Worm (Caenorhabditis elegans) whole organism, L1 larva: ENCODE results near the gene srh-140.

Experiments
- C04F5.9 ChIP-seq: sonication (generic microtip); optimal IDR thresholded peaks from 2 replicates; lab custom pipeline; 2016; ENCODE audit warnings: missing genetic modification characterization, missing compliant biosample characterization
- C16A3.4 ChIP-seq: fragments of 150-350 bp; optimal IDR thresholded peaks from 2 replicates; lab custom pipeline; 2014; ENCODE audit warnings: missing biosample characterization, missing genetic modification characterization
- F16B12.6 ChIP-seq: fragments of 150-350 bp; optimal IDR thresholded peaks from 2 replicates; lab custom pipeline; 2014; ENCODE audit warnings: missing biosample characterization, missing genetic modification characterization
- Y116A8C.19 ChIP-seq: sonication (generic microtip); optimal IDR thresholded peaks from 2 replicates; lab custom pipeline; 2016; ENCODE audit warnings: missing compliant biosample characterization, missing genetic modification characterization, borderline replicate concordance
- aha-1 ChIP-seq: fragments of 150-350 bp; optimal IDR thresholded peaks from 2 replicates; lab custom pipeline; 2014; ENCODE audit warnings: missing biosample characterization, missing genetic modification characterization
- alr-1 ChIP-seq: fragments of 200-800 bp; sonication (Bioruptor generic); optimal IDR thresholded peaks from 2 replicates; lab custom pipeline; 2018; ENCODE audit warnings: borderline replicate concordance, mild to moderate bottlenecking, missing genetic modification characterization, missing compliant biosample characterization
- aly-2 ChIP-seq: fragments of 150-350 bp; optimal IDR thresholded peaks from 2 replicates; lab custom pipeline; 2014; ENCODE audit warnings: missing biosample characterization, missing genetic modification characterization
- blmp-1 ChIP-seq: fragments of 150-350 bp; optimal IDR thresholded peaks from 2 replicates; lab custom pipeline; 2014; ENCODE audit warnings: missing biosample characterization, missing genetic modification characterization
- ceh-63 ChIP-seq: fragments of 200-800 bp; sonication (Bioruptor generic); optimal IDR thresholded peaks from 2 replicates; lab custom pipeline; 2018; ENCODE audit warnings: mild to moderate bottlenecking, missing genetic modification characterization, missing compliant biosample characterization
- ceh-82 ChIP-seq, 3 experiments: fragments of 150-350 bp in 1 of 3; sonication (generic microtip) in 2 of 3; optimal IDR thresholded peaks; 2 replicates each; lab custom pipeline; 2014 to 2017; ENCODE audit warnings: missing biosample characterization in 3 of 3, missing genetic modification characterization in 3 of 3
- ceh-88 ChIP-seq: fragments of 200-800 bp; sonication (Bioruptor generic); IDR thresholded peaks from 2 replicates; pipeline ENCODE4 v1.3.6; 2022; ENCODE audit warnings: missing genetic modification characterization, missing compliant biosample characterization
- ces-1 ChIP-seq: fragments of 150-350 bp; optimal IDR thresholded peaks from 2 replicates; lab custom pipeline; 2014; ENCODE audit warnings: missing biosample characterization, missing genetic modification reagents, missing genetic modification characterization
- dpl-1 ChIP-seq, 3 experiments: fragments of 150-350 bp in 2 of 3; sonication (generic microtip) in 1 of 3; optimal IDR thresholded peaks; 2 replicates each; lab custom pipeline; 2014 to 2017; ENCODE audit warnings: missing biosample characterization in 3 of 3, missing genetic modification characterization in 3 of 3, missing genetic modification reagents in 3 of 3
- dsc-1 ChIP-seq: sonication (generic microtip); optimal IDR thresholded peaks from 2 replicates; lab custom pipeline; 2016; ENCODE audit warnings: mild to moderate bottlenecking, missing genetic modification characterization, missing compliant biosample characterization
- efl-3 ChIP-seq: fragments of 200-800 bp; sonication (Bioruptor generic); optimal IDR thresholded peaks from 2 replicates; lab custom pipeline; 2018; ENCODE audit warnings: mild to moderate bottlenecking, missing genetic modification characterization, missing compliant biosample characterization
- egl-13 ChIP-seq: sonication (generic microtip); optimal IDR thresholded peaks from 2 replicates; lab custom pipeline; 2016; ENCODE audit warnings: missing genotype, missing genetic modification reagents, missing genetic modification characterization, missing compliant biosample characterization
- elt-3 ChIP-seq, 6 experiments: fragments of 150-350 bp in 1 of 6; sonication (generic microtip); optimal IDR thresholded peaks; 2 replicates each; lab custom pipeline; 2017 to 2018; ENCODE audit warnings: missing biosample characterization in 6 of 6, missing genetic modification characterization in 6 of 6, inconsistent platforms in 1 of 6
- ets-5 ChIP-seq: fragments of 200-800 bp; sonication (Bioruptor generic); IDR thresholded peaks from 2 replicates; pipeline ENCODE4 v1.3.6; 2022; ENCODE audit warnings: missing genetic modification characterization, missing compliant biosample characterization
- fkh-8 ChIP-seq: sonication (generic microtip); optimal IDR thresholded peaks from 2 replicates; lab custom pipeline; 2016; ENCODE audit warnings: mild to moderate bottlenecking, missing genetic modification characterization, missing compliant biosample characterization
- fos-1 ChIP-seq: fragments of 150-350 bp; optimal IDR thresholded peaks from 2 replicates; lab custom pipeline; 2014; ENCODE audit warnings: missing biosample characterization, missing genetic modification characterization
- grh-1 ChIP-seq: fragments of 200-800 bp; sonication (Bioruptor generic); IDR thresholded peaks from 2 replicates; pipeline ENCODE4 v1.3.6; 2022; ENCODE audit warnings: missing genetic modification reagents, missing genetic modification characterization, missing compliant biosample characterization
- hlh-4 ChIP-seq: sonication (generic microtip); optimal IDR thresholded peaks from 2 replicates; lab custom pipeline; 2016; ENCODE audit warnings: mild to moderate bottlenecking, missing genetic modification characterization, missing compliant biosample characterization
- hpl-2 ChIP-seq: fragments of 150-350 bp; optimal IDR thresholded peaks from 2 replicates; lab custom pipeline; 2014; ENCODE audit warnings: missing biosample characterization, missing genetic modification reagents, missing genetic modification characterization
- irx-1 ChIP-seq: sonication (generic microtip); optimal IDR thresholded peaks from 2 replicates; lab custom pipeline; 2016; ENCODE audit warnings: missing genetic modification characterization, missing compliant biosample characterization
- isw-1 ChIP-seq: fragments of 200-800 bp; sonication (Bioruptor generic); IDR thresholded peaks from 2 replicates; pipeline ENCODE4 v1.3.6; 2022; ENCODE audit warnings: missing genetic modification characterization, missing compliant biosample characterization
- jun-1 ChIP-seq: fragments of 150-350 bp; optimal IDR thresholded peaks from 2 replicates; lab custom pipeline; 2014; ENCODE audit warnings: missing biosample characterization, missing genetic modification reagents, missing genetic modification characterization
- lin-15B ChIP-seq: fragments of 150-350 bp; sonication (generic microtip); optimal IDR thresholded peaks from 3 replicates; lab custom pipeline; 2014; ENCODE audit warnings: missing biosample characterization, missing genetic modification characterization
- lin-35 ChIP-seq, 2 experiments: fragments of 150-350 bp; optimal IDR thresholded peaks; 2 replicates each; lab custom pipeline; 2014; ENCODE audit warnings: missing biosample characterization in 2 of 2, missing genetic modification characterization in 2 of 2, missing genetic modification reagents in 2 of 2
- lin-39 ChIP-seq: fragments of 150-350 bp; optimal IDR thresholded peaks from 2 replicates; lab custom pipeline; 2014; ENCODE audit warnings: missing biosample characterization, missing genetic modification reagents, missing genetic modification characterization
- lir-3 ChIP-seq: sonication (generic microtip); optimal IDR thresholded peaks from 2 replicates; lab custom pipeline; 2016; ENCODE audit warnings: mild to moderate bottlenecking, missing genetic modification characterization, moderate library complexity, missing compliant biosample characterization; ENCODE audit not compliant: poor library complexity
- lsy-2 ChIP-seq, 2 experiments: fragments of 150-350 bp; optimal IDR thresholded peaks; 2 replicates each; lab custom pipeline; 2014; ENCODE audit warnings: missing biosample characterization in 2 of 2, missing genetic modification characterization in 2 of 2
- mab-9 ChIP-seq: fragments of 200-800 bp; sonication (Bioruptor generic); IDR thresholded peaks from 2 replicates; pipeline ENCODE4 v1.3.6; 2022; ENCODE audit warnings: missing genetic modification reagents, missing genetic modification characterization, missing compliant biosample characterization
- mdl-1 ChIP-seq, 2 experiments: fragments of 150-350 bp; optimal IDR thresholded peaks; 2 replicates each; lab custom pipeline; 2014 to 2017; ENCODE audit warnings: missing biosample characterization in 2 of 2, missing genetic modification characterization in 2 of 2, inconsistent platforms in 1 of 2
- mep-1 ChIP-seq: fragments of 150-350 bp; optimal IDR thresholded peaks from 2 replicates; lab custom pipeline; 2014; ENCODE audit warnings: missing biosample characterization, missing genetic modification characterization
- nhr-11 ChIP-seq: fragments of 150-350 bp; optimal IDR thresholded peaks from 2 replicates; lab custom pipeline; 2014; ENCODE audit warnings: missing biosample characterization, missing genetic modification characterization
- nhr-12 ChIP-seq: sonication (generic microtip); optimal IDR thresholded peaks from 2 replicates; lab custom pipeline; 2017; ENCODE audit warnings: missing biosample characterization, missing genetic modification characterization
- nhr-71 ChIP-seq: sonication (generic microtip); optimal IDR thresholded peaks from 2 replicates; lab custom pipeline; 2016; ENCODE audit warnings: mild to moderate bottlenecking, missing genetic modification characterization, moderate library complexity, missing compliant biosample characterization
- nhr-77 ChIP-seq: fragments of 150-350 bp; optimal IDR thresholded peaks from 2 replicates; lab custom pipeline; 2014; ENCODE audit warnings: missing biosample characterization, missing genetic modification characterization
- nhr-84 ChIP-seq: sonication (generic microtip); optimal IDR thresholded peaks from 2 replicates; lab custom pipeline; 2017; ENCODE audit warnings: missing biosample characterization, missing genetic modification characterization
- nhr-90 ChIP-seq: sonication (generic microtip); optimal IDR thresholded peaks from 2 replicates; lab custom pipeline; 2016; ENCODE audit warnings: mild to moderate bottlenecking, missing genetic modification characterization, missing compliant biosample characterization; ENCODE audit not compliant: poor library complexity
- pag-3 ChIP-seq: sonication (generic microtip); optimal IDR thresholded peaks from 2 replicates; lab custom pipeline; 2017; ENCODE audit warnings: missing genetic modification characterization, mild to moderate bottlenecking, missing compliant biosample characterization, antibody characterized with exemption, borderline replicate concordance; ENCODE audit not compliant: insufficient read depth
- snu-23 ChIP-seq: sonication (generic microtip); optimal IDR thresholded peaks from 2 replicates; lab custom pipeline; 2016; ENCODE audit warnings: missing genetic modification characterization, missing compliant biosample characterization
- swsn-7 ChIP-seq: sonication (generic microtip); optimal IDR thresholded peaks from 2 replicates; lab custom pipeline; 2016; ENCODE audit warnings: missing genetic modification characterization, missing compliant biosample characterization
- tlp-1 ChIP-seq: fragments of 150-350 bp; optimal IDR thresholded peaks from 2 replicates; lab custom pipeline; 2014; ENCODE audit warnings: missing biosample characterization, missing genetic modification characterization
- unc-130 ChIP-seq: fragments of 150-350 bp; optimal IDR thresholded peaks from 2 replicates; lab custom pipeline; 2017; ENCODE audit warnings: missing biosample characterization, missing genetic modification characterization, inconsistent platforms
- unc-98 ChIP-seq: fragments of 200-800 bp; sonication (Bioruptor generic); IDR thresholded peaks from 2 replicates; pipeline ENCODE4 v1.3.6; 2022; ENCODE audit warnings: missing genetic modification characterization, missing compliant biosample characterization
- xbp-1 ChIP-seq: sonication (generic microtip); optimal IDR thresholded peaks from 2 replicates; lab custom pipeline; 2016; ENCODE audit warnings: missing genetic modification characterization, missing compliant biosample characterization
- zip-4 ChIP-seq: fragments of 200-800 bp; sonication (Bioruptor generic); optimal IDR thresholded peaks from 2 replicates; lab custom pipeline; 2018; ENCODE audit warnings: mild to moderate bottlenecking, missing genetic modification characterization, moderate library complexity, missing compliant biosample characterization
- ztf-11 ChIP-seq, 2 experiments: sonication (generic microtip); optimal IDR thresholded peaks; 2 replicates each; lab custom pipeline; 2016 to 2017; ENCODE audit warnings: missing genetic modification characterization in 2 of 2, missing biosample characterization in 1 of 2, missing compliant biosample characterization in 1 of 2

srh-140 gene

ce11 chrV:15758449-15758848 is 36.5 kb downstream of the srh-140 start, which contains the start of gene str-9:
Gene str-9, plus strand, starts transcription at chrV:15758749.
- TF ChIP-seq ceh-63 (GFP tag; lab: Kevin White, UChicago) (no peak), F16B12.6 (no peak), xbp-1 (tag; lab: Kevin White, UChicago) (no peak)

- TF ChIP-seq ces-1 (GFP tag; lab: Kevin White, UChicago) (no peak), hpl-2 (GFP tag; lab: Kevin White, UChicago) (peak; percentile 11), snu-23 (GFP tag; lab: Kevin White, UChicago) (peak; percentile 97), ztf-11 (tag; optimal IDR thresholded peaks at IDR 0.05; lab: Kevin White, UChicago) (peak; percentile 4 to 83), egl-13 (tag; lab: Kevin White, UChicago) (peak; percentile 92), isw-1 (GFP tag; lab: Robert Waterston, UW) (peak; percentile 91), ceh-82 (tag; optimal IDR thresholded peaks at IDR 0.05; lab: Kevin White, UChicago) (peak; percentile 96 to 97 (median 97)), nhr-12 (tag; lab: Kevin White, UChicago) (no peak), C04F5.9 (tag; lab: Kevin White, UChicago) (peak; percentile 66), ets-5 (GFP tag; lab: Robert Waterston, UW) (no peak), unc-130 (tag; lab: Kevin White, UChicago) (peak; percentile 90), fkh-8 (tag; lab: Kevin White, UChicago) (peak; percentile 92), pag-3 (tag; lab: Kevin White, UChicago) (no peak), zip-4 (peak; percentile 85), alr-1 (no peak), xbp-1 (tag; lab: Kevin White, UChicago) (peak; percentile 95), blmp-1 (peak; percentile 79), ceh-88 (peak; percentile 69; the same call in 1 of the 2 replicates), tlp-1 (tag; lab: Kevin White, UChicago) (no peak), efl-3 (GFP tag; lab: Kevin White, UChicago) (peak; percentile 60), elt-3 (tag; optimal IDR thresholded peaks at IDR 0.05; lab: Kevin White, UChicago) (peak in 5 of 6 experiments; percentile 25 to 90 (median 45)), C16A3.4 (tag; lab: Kevin White, UChicago) (peak; percentile 90), nhr-71 (tag; lab: Kevin White, UChicago) (peak; percentile 96), aha-1 (tag; lab: Kevin White, UChicago) (peak; percentile 54), mep-1 (peak; percentile 98), grh-1 (peak; percentile 93), nhr-84 (no peak), lsy-2 (tag; optimal IDR thresholded peaks at IDR 0.05; lab: Kevin White, UChicago) (peak; percentile 94 to 95), ceh-63 (GFP tag; lab: Kevin White, UChicago) (no peak), lin-39 (peak; percentile 94), unc-98 (GFP tag; lab: Robert Waterston, UW) (no peak), swsn-7 (peak; percentile 95), F16B12.6 (peak; percentile 66), fos-1 (tag; lab: Kevin White, UChicago) (peak; percentile 82), nhr-90 (tag; lab: Kevin White, UChicago) (peak; percentile 96), mab-9 (GFP tag; lab: Robert Waterston, UW) (peak; percentile 85), lir-3 (tag; lab: Kevin White, UChicago) (peak; percentile 76), lin-15B (peak; percentile 88), lin-35 (GFP tag; optimal IDR thresholded peaks at IDR 0.05; lab: Kevin White, UChicago) (peak; percentile 99), mdl-1 (tag; optimal IDR thresholded peaks at IDR 0.05; lab: Kevin White, UChicago) (peak in 1 of 2 experiments; percentile 88), nhr-11 (tag; lab: Kevin White, UChicago) (peak; percentile 90), dpl-1 (GFP tag; optimal IDR thresholded peaks at IDR 0.05; lab: Kevin White, UChicago) (peak; percentile 99), Y116A8C.19 (tag; lab: Kevin White, UChicago) (no peak), jun-1 (tag; lab: Kevin White, UChicago) (peak; percentile 82), aly-2 (tag; lab: Kevin White, UChicago) (peak; percentile 87), hlh-4 (tag; lab: Kevin White, UChicago) (no peak), irx-1 (tag; lab: Kevin White, UChicago) (peak; percentile 92), nhr-77 (tag; lab: Kevin White, UChicago) (peak; percentile 82), dsc-1 (tag; lab: Kevin White, UChicago) (peak; percentile 97)
Observed at ce11 chrV:15766122-15766594, 44.2 kb downstream of the srh-140 start, which contains the start of the genes haf-3 and F57A10.2. Gene haf-3, minus strand, starts transcription at chrV:15766172. Gene F57A10.2, plus strand, starts transcription at chrV:15766575.
